Fruit fly (Drosophila melanogaster) whole organism, pupa: Measurements from ENCODE around the gene spel1.

Experiments
- CG10348 ChIP-seq: fragments of 200-800 bp; sonication (Bioruptor generic); IDR thresholded peaks from 2 replicates; pipeline ENCODE4 v1.3.6; 2022; ENCODE audit warnings: missing biosample characterization, missing genetic modification characterization
- CG12605 ChIP-seq: fragments of 200-800 bp; sonication (Bioruptor generic); IDR thresholded peaks from 2 replicates; pipeline ENCODE4 v1.3.6; 2022; ENCODE audit warnings: missing biosample characterization, missing genetic modification characterization
- CG13204 ChIP-seq: fragments of 200-800 bp; sonication (Bioruptor generic); optimal IDR thresholded peaks from 2 replicates; lab custom pipeline; 2018; ENCODE audit warnings: missing biosample characterization, mild to moderate bottlenecking, missing genetic modification characterization, moderate library complexity
- CG14655 ChIP-seq: fragments of 200-800 bp; sonication (Bioruptor generic); optimal IDR thresholded peaks from 3 replicates; lab custom pipeline; 2017; ENCODE audit warnings: mild to moderate bottlenecking, missing biosample characterization, missing genetic modification reagents, missing genetic modification characterization
- CG15710 ChIP-seq: fragments of 200-800 bp; sonication (Bioruptor generic); optimal IDR thresholded peaks from 2 replicates; lab custom pipeline; 2018; ENCODE audit warnings: missing biosample characterization, mild to moderate bottlenecking, missing genetic modification characterization, moderate library complexity
- CG17806 ChIP-seq: fragments of 200-800 bp; sonication (Bioruptor generic); optimal IDR thresholded peaks from 2 replicates; lab custom pipeline; 2018; ENCODE audit warnings: missing biosample characterization, mild to moderate bottlenecking, missing genetic modification characterization, moderate library complexity
- CG32121 ChIP-seq: fragments of 200-800 bp; sonication (Bioruptor generic); IDR thresholded peaks from 2 replicates; pipeline ENCODE4 v1.3.6; 2022; ENCODE audit warnings: missing biosample characterization, missing genetic modification characterization
- CG34367 ChIP-seq: fragments of 200-800 bp; sonication (Bioruptor generic); optimal IDR thresholded peaks from 2 replicates; lab custom pipeline; 2018; ENCODE audit warnings: missing biosample characterization, mild to moderate bottlenecking, missing genetic modification characterization
- CG4496 ChIP-seq: fragments of 200-800 bp; sonication (Bioruptor generic); IDR thresholded peaks from 3 replicates; pipeline ENCODE4 v1.3.6; 2022; ENCODE audit warnings: missing biosample characterization, missing genetic modification characterization
- CG8159 ChIP-seq: fragments of 200-800 bp; sonication (Bioruptor generic); optimal IDR thresholded peaks from 3 replicates; lab custom pipeline; 2018; ENCODE audit warnings: missing biosample characterization, mild to moderate bottlenecking, missing genetic modification characterization, moderate library complexity
- CG8301 ChIP-seq: fragments of 200-800 bp; sonication (Bioruptor generic); optimal IDR thresholded peaks from 2 replicates; lab custom pipeline; 2018; ENCODE audit warnings: missing biosample characterization, mild to moderate bottlenecking, missing genetic modification characterization
- CG9948 ChIP-seq: fragments of 200-800 bp; sonication (Bioruptor generic); optimal IDR thresholded peaks from 2 replicates; lab custom pipeline; 2018; ENCODE audit warnings: missing biosample characterization, mild to moderate bottlenecking, missing genetic modification characterization, moderate library complexity
- D1 ChIP-seq: fragments of 200-800 bp; sonication (Bioruptor generic); optimal IDR thresholded peaks from 2 replicates; lab custom pipeline; 2018; ENCODE audit warnings: missing biosample characterization, mild to moderate bottlenecking, missing genetic modification characterization, moderate library complexity
- EcR ChIP-seq: fragments of 200-800 bp; sonication (Bioruptor generic); optimal IDR thresholded peaks from 3 replicates; lab custom pipeline; 2019; ENCODE audit warnings: missing biosample characterization, missing genetic modification characterization, mild to moderate bottlenecking, moderate library complexity, missing genetic modification reagents
- Ets98B ChIP-seq: fragments of 200-800 bp; sonication (Bioruptor generic); IDR thresholded peaks from 2 replicates; pipeline ENCODE4 v1.3.6; 2022; ENCODE audit warnings: missing biosample characterization, missing genetic modification characterization
- Pif1A ChIP-seq: fragments of 200-800 bp; sonication (Bioruptor generic); optimal IDR thresholded peaks from 3 replicates; lab custom pipeline; 2016; ENCODE audit warnings: missing biosample characterization, missing genetic modification characterization
- Pif1B ChIP-seq: fragments of 200-800 bp; sonication (Bioruptor generic); optimal IDR thresholded peaks from 3 replicates; lab custom pipeline; 2016; ENCODE audit warnings: missing biosample characterization, missing genetic modification characterization
- Snoo ChIP-seq: fragments of 200-800 bp; sonication (Bioruptor generic); optimal IDR thresholded peaks from 3 replicates; lab custom pipeline; 2017; ENCODE audit warnings: missing biosample characterization, mild to moderate bottlenecking, missing genetic modification characterization, inconsistent platforms
- fd96Ca ChIP-seq: fragments of 200-800 bp; sonication (Bioruptor generic); IDR thresholded peaks from 3 replicates; pipeline ENCODE4 v1.3.6; 2022; ENCODE audit warnings: missing biosample characterization, missing genetic modification characterization
- gl ChIP-seq: fragments of 200-800 bp; sonication (Bioruptor generic); optimal IDR thresholded peaks from 2 replicates; lab custom pipeline; 2018; ENCODE audit warnings: missing biosample characterization, mild to moderate bottlenecking, missing genetic modification characterization
- rn ChIP-seq: fragments of 200-800 bp; sonication (Bioruptor generic); IDR thresholded peaks from 2 replicates; pipeline ENCODE4 v1.3.6; 2022; ENCODE audit warnings: missing biosample characterization, missing genetic modification characterization

Gene spel1

DNA sequence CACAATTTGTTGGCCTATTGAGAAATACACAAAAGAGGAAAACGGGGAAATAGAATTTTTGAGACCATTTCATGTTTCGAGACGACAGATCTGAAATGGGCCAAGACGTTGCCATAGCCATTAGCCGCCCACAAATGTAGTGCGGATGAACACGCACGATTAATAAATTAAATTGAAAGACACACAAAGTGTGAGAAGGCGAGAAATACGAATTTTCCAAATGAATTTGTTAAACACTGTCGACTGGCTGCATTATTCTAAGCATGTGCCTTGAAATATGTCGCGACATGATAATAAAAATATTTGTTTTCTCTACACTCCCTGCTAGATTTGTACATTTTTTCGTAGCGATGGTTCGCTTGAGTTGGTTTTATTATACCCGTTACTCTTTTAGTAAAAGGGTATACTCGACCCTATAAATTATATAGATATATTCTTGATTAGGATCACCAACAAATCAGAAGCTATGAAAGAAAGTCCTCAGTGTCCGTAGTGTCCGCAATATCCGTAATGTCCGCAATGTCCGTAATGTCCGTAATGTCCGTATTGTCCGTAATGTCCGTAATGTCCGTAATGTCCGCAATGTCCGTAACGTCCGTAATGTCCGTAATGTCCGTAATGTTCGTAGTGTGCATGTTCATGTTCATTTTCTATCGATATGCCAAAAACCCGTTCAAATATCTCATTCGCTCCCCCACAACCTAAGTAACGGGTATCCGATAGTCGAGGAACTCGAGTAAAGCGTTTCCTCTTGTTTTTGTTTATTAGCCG is 14.8 kb downstream of the spel1 start:
- no peak for TF ChIP-seq CG8301 (tag; lab: Kevin White, UChicago)
- TF ChIP-seq CG32121 (GFP tag; lab: Robert Waterston, UW): no peak
- no peak for TF ChIP-seq CG8159 (tag; lab: Kevin White, UChicago)
- no peak for TF ChIP-seq CG4496 (GFP tag; lab: Robert Waterston, UW)
- no peak for TF ChIP-seq gl (tag; lab: Kevin White, UChicago)
- TF ChIP-seq CG10348: no peak
- no peak for TF ChIP-seq CG14655 (GFP tag; lab: Kevin White, UChicago)
- no peak for TF ChIP-seq CG9948 (tag; lab: Kevin White, UChicago)
- no peak for TF ChIP-seq Ets98B

DNA sequence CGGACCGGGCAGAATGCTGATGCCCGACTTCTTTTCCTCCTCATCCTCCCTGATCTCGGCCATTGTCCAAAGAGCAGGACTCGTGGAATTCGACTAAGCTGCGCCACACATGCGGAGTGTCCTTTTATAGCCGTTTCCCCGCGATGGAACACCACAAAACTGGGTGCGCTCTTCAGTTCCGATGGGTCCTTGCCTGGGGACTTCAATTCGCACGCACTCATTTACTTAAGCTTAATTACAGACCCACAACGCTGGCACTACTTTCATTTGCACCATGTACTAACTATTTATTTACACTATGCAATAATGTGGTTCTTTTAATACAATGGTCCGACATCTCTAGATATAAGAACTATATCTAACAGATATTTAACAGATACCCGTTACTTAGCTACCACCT is 19.2 kb downstream of the spel1 start, which contains the start of gene ppk:
Gene ppk (minus strand): TSS at position 101 of the 400 bp plus-strand sequence.
- no peak for TF ChIP-seq rn
- no peak for TF ChIP-seq CG32121 (GFP tag; lab: Robert Waterston, UW)

DNA sequence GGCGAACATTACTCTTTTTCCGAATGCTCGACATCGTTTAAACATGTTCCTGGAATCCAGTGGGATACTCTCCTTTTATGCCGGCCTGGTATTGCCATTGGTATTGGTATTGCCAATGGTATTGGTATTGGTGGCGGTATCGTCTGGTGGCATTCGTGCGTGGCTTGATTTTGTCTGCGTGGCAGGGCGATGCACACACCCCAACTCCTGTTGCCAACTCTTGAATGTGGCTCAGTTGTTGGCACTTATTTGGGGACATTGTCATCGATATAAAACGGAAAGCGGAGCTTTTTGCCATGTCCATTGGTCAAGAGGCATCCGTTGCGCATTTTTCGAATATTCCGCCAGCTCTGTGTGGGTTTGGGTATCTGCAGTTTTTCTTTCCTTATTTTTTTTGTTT is 20.0 kb downstream of the spel1 start:
- no peak for TF ChIP-seq Pif1B (GFP tag; lab: Kevin White, UChicago)
- no peak for TF ChIP-seq Ets98B
- no peak for TF ChIP-seq CG12605 (GFP tag; lab: Robert Waterston, UW)
- no peak for TF ChIP-seq CG34367
- no peak for TF ChIP-seq gl (tag; lab: Kevin White, UChicago)
- TF ChIP-seq CG9948 (tag; lab: Kevin White, UChicago): no peak
- no peak for TF ChIP-seq Snoo (tag; lab: Kevin White, UChicago)
- TF ChIP-seq rn: no peak
- no peak for TF ChIP-seq CG8301 (tag; lab: Kevin White, UChicago)
- no peak for TF ChIP-seq D1
- no peak for TF ChIP-seq Pif1A (GFP tag; lab: Kevin White, UChicago)

DNA sequence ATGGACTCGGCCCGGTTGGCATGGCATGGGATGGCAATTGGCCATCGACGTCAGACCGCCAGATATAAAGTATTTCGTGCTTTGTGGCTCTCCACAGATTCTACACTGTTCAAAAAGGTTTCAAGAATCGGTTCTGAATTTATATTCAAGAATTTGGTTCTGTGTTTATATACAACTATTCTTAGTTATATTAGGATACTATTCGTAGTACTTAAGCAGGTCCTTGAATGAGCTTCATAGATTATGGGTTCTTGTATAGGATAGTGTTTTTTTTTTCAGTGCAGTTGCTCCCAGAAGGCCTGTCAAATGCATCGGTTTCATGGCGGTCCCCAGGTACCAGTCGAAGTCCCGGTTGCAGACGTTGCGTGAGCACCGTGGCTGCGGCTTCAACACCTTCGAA is 24.7 kb downstream of the spel1 start:
- TF ChIP-seq Pif1B (GFP tag; lab: Kevin White, UChicago): peak; percentile 87
- peak; percentile 95 for TF ChIP-seq CG17806 (tag; lab: Kevin White, UChicago)
- peak; percentile 81 for TF ChIP-seq fd96Ca
- peak; percentile 87 for TF ChIP-seq CG13204 (GFP tag; lab: Kevin White, UChicago)
- TF ChIP-seq CG12605 (GFP tag; lab: Robert Waterston, UW): peak; percentile 85
- peak; percentile 94 for TF ChIP-seq CG8159 (tag; lab: Kevin White, UChicago)
- TF ChIP-seq Snoo (tag; lab: Kevin White, UChicago): peak; percentile 92
- peak; percentile 67; the same call in 1 of the 2 replicates for TF ChIP-seq CG32121 (GFP tag; lab: Robert Waterston, UW)
- TF ChIP-seq CG34367: peak; percentile 91
- peak; percentile 88 for TF ChIP-seq CG4496 (GFP tag; lab: Robert Waterston, UW)
- peak; percentile 94 for TF ChIP-seq CG8301 (tag; lab: Kevin White, UChicago)
- TF ChIP-seq CG9948 (tag; lab: Kevin White, UChicago): peak; percentile 92
- peak; percentile 92 for TF ChIP-seq CG15710 (tag; lab: Kevin White, UChicago)
- TF ChIP-seq rn: peak; percentile 64
- TF ChIP-seq Ets98B: peak; percentile 81
- TF ChIP-seq D1: peak; percentile 59
- no peak for TF ChIP-seq CG10348
- TF ChIP-seq EcR (GFP tag; lab: Kevin White, UChicago): peak; percentile 9
- peak; percentile 93 for TF ChIP-seq Pif1A (GFP tag; lab: Kevin White, UChicago)
- TF ChIP-seq CG14655 (GFP tag; lab: Kevin White, UChicago): peak; percentile 94
- peak; percentile 82 for TF ChIP-seq gl (tag; lab: Kevin White, UChicago)

DNA sequence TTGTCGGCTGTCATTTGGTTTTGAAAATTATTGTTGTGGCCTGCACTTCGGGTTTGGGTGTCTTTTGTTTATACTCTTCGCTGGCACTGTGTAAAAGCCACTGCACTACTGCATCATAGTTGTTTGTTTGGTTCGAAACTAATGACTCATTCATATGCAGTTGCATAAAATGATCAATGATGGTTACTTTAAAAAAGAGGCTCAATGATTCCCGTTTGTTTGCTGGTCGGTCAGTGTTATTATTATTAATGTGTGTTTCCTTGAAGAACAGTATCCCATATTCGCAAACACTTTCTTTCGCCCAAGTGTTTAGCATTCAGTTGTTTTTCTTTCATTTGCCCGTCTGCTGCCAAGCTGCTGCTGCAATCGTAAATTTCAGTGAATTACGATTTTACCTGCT is 26.6 kb downstream of the spel1 start:
- TF ChIP-seq D1 (no peak), rn (no peak), fd96Ca (peak; percentile 55; the same call in 2 of the 3 replicates), CG15710 (tag; lab: Kevin White, UChicago) (no peak), CG17806 (tag; lab: Kevin White, UChicago) (no peak), CG13204 (GFP tag; lab: Kevin White, UChicago) (no peak), CG34367 (no peak), Ets98B (no peak), Pif1B (GFP tag; lab: Kevin White, UChicago) (no peak)

DNA sequence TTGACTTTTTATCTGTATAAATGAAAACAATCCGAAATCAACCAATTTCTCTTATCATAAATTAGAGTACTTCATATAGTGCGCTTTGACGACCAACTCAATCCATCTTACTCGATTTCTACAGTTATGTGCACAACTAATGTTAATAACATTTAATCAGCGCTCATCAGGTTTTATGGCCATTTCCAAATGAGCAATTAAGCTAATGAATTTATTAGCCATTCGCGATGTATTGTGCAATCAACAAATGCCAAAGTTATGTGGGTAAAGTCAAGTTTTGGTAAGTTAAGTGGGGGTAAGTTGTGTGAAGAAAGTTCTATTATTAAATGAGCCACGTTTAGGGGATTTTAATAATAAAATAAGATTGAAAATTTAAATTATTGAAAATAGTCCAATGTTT is 31.7 kb downstream of the spel1 start:
- no peak for TF ChIP-seq D1
- TF ChIP-seq CG34367: no peak
- TF ChIP-seq CG13204 (GFP tag; lab: Kevin White, UChicago): no peak
- TF ChIP-seq CG10348: no peak
- no peak for TF ChIP-seq Snoo (tag; lab: Kevin White, UChicago)
- TF ChIP-seq CG8159 (tag; lab: Kevin White, UChicago): no peak
- TF ChIP-seq Pif1B (GFP tag; lab: Kevin White, UChicago): no peak
- no peak for TF ChIP-seq rn
- no peak for TF ChIP-seq CG15710 (tag; lab: Kevin White, UChicago)
- TF ChIP-seq CG9948 (tag; lab: Kevin White, UChicago): no peak
- TF ChIP-seq CG4496 (GFP tag; lab: Robert Waterston, UW): no peak
- no peak for TF ChIP-seq CG8301 (tag; lab: Kevin White, UChicago)
- TF ChIP-seq EcR (GFP tag; lab: Kevin White, UChicago): no peak
- TF ChIP-seq Ets98B: no peak
- TF ChIP-seq CG14655 (GFP tag; lab: Kevin White, UChicago): no peak
- TF ChIP-seq, all 21 proteins: peak for 0
